Worm (Caenorhabditis elegans) whole organism, late embryonic: ENCODE results near the gene C12D12.1.

Experiments used
- C08G9.2 ChIP-seq: sonication (generic microtip); optimal IDR thresholded peaks from 2 replicates; lab custom pipeline; 2016; ENCODE audit warnings: mild to moderate bottlenecking, missing genetic modification characterization, moderate library complexity, missing compliant biosample characterization
- C38D4.7 ChIP-seq: fragments of 200-800 bp; sonication (Bioruptor generic); optimal IDR thresholded peaks from 2 replicates; lab custom pipeline; 2018; ENCODE audit warnings: mild to moderate bottlenecking, missing genetic modification characterization, moderate library complexity, missing compliant biosample characterization
- ahr-1 ChIP-seq: sonication (generic microtip); optimal IDR thresholded peaks from 2 replicates; lab custom pipeline; 2016; ENCODE audit warnings: missing genetic modification characterization, missing compliant biosample characterization
- ceh-14 ChIP-seq: sonication (generic microtip); optimal IDR thresholded peaks from 2 replicates; lab custom pipeline; 2016; ENCODE audit warnings: missing genotype, missing genetic modification characterization, missing compliant biosample characterization
- ceh-18 ChIP-seq: sonication (generic microtip); optimal IDR thresholded peaks from 2 replicates; lab custom pipeline; 2016; ENCODE audit warnings: missing genetic modification characterization, missing compliant biosample characterization
- ceh-30 ChIP-seq: fragments of 150-350 bp; optimal IDR thresholded peaks from 2 replicates; lab custom pipeline; 2014; ENCODE audit warnings: missing biosample characterization, missing genetic modification characterization
- ceh-31 ChIP-seq: sonication (generic microtip); optimal IDR thresholded peaks from 2 replicates; lab custom pipeline; 2016; ENCODE audit warnings: missing genetic modification characterization, missing compliant biosample characterization
- ceh-34 ChIP-seq: sonication (generic microtip); optimal IDR thresholded peaks from 2 replicates; lab custom pipeline; 2016; ENCODE audit warnings: mild to moderate bottlenecking, missing genetic modification characterization, missing compliant biosample characterization
- dve-1 ChIP-seq: sonication (generic microtip); optimal IDR thresholded peaks from 2 replicates; lab custom pipeline; 2017; ENCODE audit warnings: antibody characterized with exemption, mild to moderate bottlenecking, missing genetic modification characterization, missing compliant biosample characterization
- fax-1 ChIP-seq: sonication (generic microtip); optimal IDR thresholded peaks from 2 replicates; lab custom pipeline; 2016; ENCODE audit warnings: missing genotype, missing genetic modification characterization, missing compliant biosample characterization
- hlh-15 ChIP-seq: sonication (generic microtip); optimal IDR thresholded peaks from 2 replicates; lab custom pipeline; 2016; ENCODE audit warnings: missing genetic modification characterization, missing compliant biosample characterization
- hlh-30 ChIP-seq: sonication (generic microtip); optimal IDR thresholded peaks from 2 replicates; lab custom pipeline; 2017; ENCODE audit warnings: antibody characterized with exemption, missing genetic modification characterization, missing compliant biosample characterization; ENCODE audit not compliant: insufficient read depth
- hlh-6 ChIP-seq: sonication (generic microtip); optimal IDR thresholded peaks from 2 replicates; lab custom pipeline; 2016; ENCODE audit warnings: missing genotype, missing genetic modification characterization, missing compliant biosample characterization
- nhr-232 ChIP-seq: sonication (generic microtip); optimal IDR thresholded peaks from 2 replicates; lab custom pipeline; 2016; ENCODE audit warnings: missing genetic modification characterization, missing compliant biosample characterization
- pag-3 ChIP-seq: sonication (generic microtip); optimal IDR thresholded peaks from 2 replicates; lab custom pipeline; 2016; ENCODE audit warnings: missing compliant biosample characterization, missing genetic modification characterization, borderline replicate concordance
- pha-2 ChIP-seq: sonication (generic microtip); optimal IDR thresholded peaks from 2 replicates; lab custom pipeline; 2017; ENCODE audit warnings: mild to moderate bottlenecking, missing genetic modification characterization, missing compliant biosample characterization
- pqm-1 ChIP-seq: sonication (generic microtip); optimal IDR thresholded peaks from 2 replicates; lab custom pipeline; 2016; ENCODE audit warnings: missing genetic modification characterization, missing compliant biosample characterization
- ref-2 ChIP-seq: sonication (generic microtip); optimal IDR thresholded peaks from 2 replicates; lab custom pipeline; 2016; ENCODE audit warnings: missing genetic modification characterization, missing compliant biosample characterization
- rnt-1 ChIP-seq: sonication (generic microtip); optimal IDR thresholded peaks from 2 replicates; lab custom pipeline; 2016; ENCODE audit warnings: missing genetic modification characterization, missing compliant biosample characterization
- sdc-2 ChIP-seq: sonication (generic microtip); optimal IDR thresholded peaks from 2 replicates; lab custom pipeline; 2016; ENCODE audit warnings: missing genotype, missing genetic modification characterization, missing compliant biosample characterization
- syd-9 ChIP-seq: sonication (generic microtip); optimal IDR thresholded peaks from 2 replicates; lab custom pipeline; 2016; ENCODE audit warnings: mild to moderate bottlenecking, missing genetic modification characterization, moderate library complexity, missing compliant biosample characterization
- tbx-2 ChIP-seq: sonication (generic microtip); optimal IDR thresholded peaks from 2 replicates; lab custom pipeline; 2016; ENCODE audit warnings: missing genetic modification characterization, missing compliant biosample characterization
- ttx-3 ChIP-seq: sonication (generic microtip); optimal IDR thresholded peaks from 2 replicates; lab custom pipeline; 2016; ENCODE audit warnings: missing genetic modification reagents, missing genetic modification characterization, missing compliant biosample characterization
- unc-3 ChIP-seq, 2 experiments: fragments of 200-800 bp in 1 of 2; sonication (Bioruptor generic) in 1 of 2; sonication (generic microtip) in 1 of 2; conservative IDR thresholded peaks in 1 of 2; optimal IDR thresholded peaks in 1 of 2; 2 replicates each; pipeline versions ENCODE4 v1.3.6 to Lab custom; 2016 to 2022; ENCODE audit warnings: missing compliant biosample characterization in 2 of 2, missing genetic modification characterization in 2 of 2, missing genetic modification reagents in 1 of 2
- unc-42 ChIP-seq: sonication (generic microtip); optimal IDR thresholded peaks from 2 replicates; lab custom pipeline; 2016; ENCODE audit warnings: missing genotype, missing genetic modification characterization, missing compliant biosample characterization
- unc-55 ChIP-seq: sonication (generic microtip); optimal IDR thresholded peaks from 2 replicates; lab custom pipeline; 2017; ENCODE audit warnings: missing biosample characterization, missing genetic modification reagents, missing genetic modification characterization
- unc-86 ChIP-seq: sonication (generic microtip); optimal IDR thresholded peaks from 2 replicates; lab custom pipeline; 2016; ENCODE audit warnings: missing genetic modification characterization, missing compliant biosample characterization
- ztf-16 ChIP-seq: sonication (generic microtip); optimal IDR thresholded peaks from 2 replicates; lab custom pipeline; 2017; ENCODE audit warnings: missing genetic modification characterization, missing compliant biosample characterization

C12D12.1 gene

DNA sequence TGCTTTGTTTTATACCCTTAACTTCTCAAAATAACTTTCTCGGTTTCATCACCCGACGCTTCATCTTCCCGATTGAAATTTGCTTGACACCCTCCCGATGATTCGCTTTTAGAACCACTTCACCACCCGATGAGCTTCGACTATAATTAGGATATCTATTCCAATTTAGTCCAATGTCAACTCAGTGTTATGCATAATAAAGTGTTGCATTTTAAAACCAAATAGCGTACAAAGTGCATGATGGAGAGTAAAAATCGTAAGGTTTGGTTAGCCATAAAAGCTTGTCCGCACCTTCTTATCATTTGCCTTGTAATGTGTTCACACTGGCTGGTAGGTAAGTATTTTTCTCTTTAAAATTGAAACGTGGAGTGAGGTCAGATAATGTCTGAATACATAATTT lies at the start of gene C12D12.1:
Gene C12D12.1, plus strand, starts transcription at position 301 of the 400 bp plus-strand sequence.
- no peak for TF ChIP-seq ceh-34 (tag; lab: Kevin White, UChicago)
- TF ChIP-seq ceh-30, result no peak
- no peak for TF ChIP-seq sdc-2
- no peak for TF ChIP-seq pha-2 (tag; lab: Kevin White, UChicago)
- TF ChIP-seq pqm-1 (tag; lab: Kevin White, UChicago), result no peak
- no peak for TF ChIP-seq unc-55 (GFP tag; lab: Kevin White, UChicago)
- no peak for TF ChIP-seq dve-1 (tag; lab: Kevin White, UChicago)
- no peak for TF ChIP-seq hlh-15 (tag; lab: Kevin White, UChicago)
- no peak for TF ChIP-seq ttx-3 (tag; lab: Kevin White, UChicago)
- TF ChIP-seq hlh-30, result no peak
- TF ChIP-seq nhr-232 (tag; lab: Kevin White, UChicago), result no peak
- no peak for TF ChIP-seq hlh-6

DNA sequence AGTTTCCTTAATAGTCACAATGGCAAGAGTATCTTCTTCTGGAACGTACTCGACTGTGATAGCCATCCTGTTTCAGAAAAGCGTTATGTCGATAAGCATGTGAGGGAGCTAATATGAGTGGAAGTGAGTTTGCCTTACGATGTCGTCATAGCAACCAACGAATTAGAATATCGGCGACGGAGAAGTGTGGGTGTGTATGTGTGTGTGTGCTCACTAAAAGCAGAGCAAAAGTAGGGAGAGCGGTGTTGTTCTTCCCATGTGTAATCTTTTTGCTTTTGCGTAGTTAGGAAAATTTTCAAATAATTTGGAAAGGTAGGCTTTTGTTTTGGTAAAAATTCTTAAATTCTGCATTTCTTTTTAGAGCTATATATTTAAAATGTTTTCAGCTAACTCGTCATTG lies 47.9 kb upstream of the C12D12.1 start, which contains the start of gene ZK813.5:
Gene ZK813.5, minus strand, starts transcription at position 101 of the 400 bp plus-strand sequence.
- no peak for TF ChIP-seq C08G9.2

DNA sequence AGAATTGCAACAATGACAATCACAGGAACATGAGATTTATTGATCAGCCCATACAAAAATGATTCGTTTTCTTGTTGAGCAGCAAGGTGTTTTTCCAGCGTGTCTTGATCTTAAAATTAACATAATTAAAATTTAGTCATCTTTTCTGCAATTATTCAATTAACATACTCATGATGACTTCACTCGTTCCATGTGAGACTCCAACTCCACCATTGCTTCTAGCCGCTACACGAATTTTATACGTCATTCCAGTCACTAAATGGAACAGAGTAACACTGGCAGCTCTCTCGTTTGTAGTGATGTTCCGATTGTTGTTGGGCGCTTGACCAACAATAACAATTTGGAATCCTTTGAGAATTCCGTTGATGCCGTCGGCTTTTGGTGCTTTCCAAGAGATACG lies 45.2 kb upstream of the C12D12.1 start:
- no peak for TF ChIP-seq ceh-14

DNA sequence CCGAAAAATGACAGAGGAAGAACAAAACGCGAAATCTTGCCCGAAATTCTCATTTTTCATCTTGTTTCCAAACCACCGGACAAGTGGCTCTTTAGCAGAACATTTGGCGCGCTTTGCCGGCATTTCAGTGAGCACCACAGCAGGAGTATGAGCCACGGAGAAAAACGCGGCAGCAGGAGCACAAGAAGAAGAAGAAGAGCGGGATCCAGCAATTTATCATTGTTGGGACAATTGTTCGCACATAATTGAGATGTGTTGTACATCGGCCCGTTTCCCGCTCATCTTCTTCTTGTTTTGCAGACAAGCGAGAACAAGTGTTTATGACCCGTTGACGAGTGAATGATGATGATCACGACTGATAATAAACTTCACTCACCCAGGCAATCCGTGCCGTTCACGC lies 43.5 kb upstream of the C12D12.1 start:
- TF ChIP-seq unc-55 (GFP tag; lab: Kevin White, UChicago), result peak; percentile 88
- TF ChIP-seq rnt-1, result peak; percentile 74
- peak; percentile 40 for TF ChIP-seq ceh-18 (tag; lab: Kevin White, UChicago)
- TF ChIP-seq pag-3 (tag; lab: Kevin White, UChicago), result no peak
- peak; percentile 27 for TF ChIP-seq tbx-2 (tag; lab: Kevin White, UChicago)

DNA sequence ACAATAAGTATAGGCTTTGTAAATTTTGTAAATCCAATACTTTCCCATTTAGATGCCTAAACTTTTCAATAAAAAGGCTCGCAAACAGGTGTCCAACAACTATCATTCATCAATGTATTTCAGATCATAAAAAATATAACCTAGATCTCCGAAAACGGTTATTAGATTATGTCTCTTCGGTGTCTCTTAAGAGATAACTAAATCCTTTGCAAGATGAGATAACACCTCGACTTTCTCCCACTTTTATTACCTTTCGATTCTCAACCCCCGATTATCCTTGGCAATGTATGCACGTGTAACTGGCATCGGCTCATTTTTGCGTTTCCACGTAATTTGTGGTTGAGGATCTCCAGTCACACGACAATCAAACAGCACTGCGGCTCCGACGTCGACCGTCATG lies 37.0 kb upstream of the C12D12.1 start:
- TF ChIP-seq unc-3 (GFP tag; conservative IDR thresholded peaks at IDR 0.05; lab: Robert Waterston, UW) (no peak), unc-3 (tag; optimal IDR thresholded peaks at IDR 0.05; lab: Kevin White, UChicago) (no peak), ceh-31 (no peak), tbx-2 (tag; lab: Kevin White, UChicago) (no peak), hlh-30 (no peak), syd-9 (tag; lab: Kevin White, UChicago) (no peak), dve-1 (tag; lab: Kevin White, UChicago) (no peak)
- TF ChIP-seq, all 69 proteins: peak for 0

DNA sequence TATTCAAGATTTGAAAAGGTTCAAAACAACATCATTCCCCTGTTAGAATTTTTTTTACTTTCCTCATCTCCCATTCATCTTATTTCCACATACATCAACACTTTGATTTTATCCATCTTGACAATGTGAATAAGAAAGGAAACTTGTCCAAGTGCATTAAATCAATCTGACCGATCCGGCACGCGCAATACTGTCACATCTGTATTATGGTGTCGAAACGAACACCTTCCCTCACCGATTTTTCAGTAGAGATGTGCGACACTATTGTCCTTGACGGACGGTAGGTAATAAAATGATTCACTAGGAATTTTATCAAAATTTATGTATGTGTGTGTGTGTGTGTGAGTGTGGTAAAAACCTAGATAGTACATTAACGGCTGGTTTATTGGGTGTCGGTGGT lies 35.2 kb upstream of the C12D12.1 start:
- TF ChIP-seq C38D4.7, result no peak
- TF ChIP-seq ztf-16 (tag; lab: Kevin White, UChicago), result no peak
- no peak for TF ChIP-seq ahr-1 (tag; lab: Kevin White, UChicago)
- no peak for TF ChIP-seq ceh-31

DNA sequence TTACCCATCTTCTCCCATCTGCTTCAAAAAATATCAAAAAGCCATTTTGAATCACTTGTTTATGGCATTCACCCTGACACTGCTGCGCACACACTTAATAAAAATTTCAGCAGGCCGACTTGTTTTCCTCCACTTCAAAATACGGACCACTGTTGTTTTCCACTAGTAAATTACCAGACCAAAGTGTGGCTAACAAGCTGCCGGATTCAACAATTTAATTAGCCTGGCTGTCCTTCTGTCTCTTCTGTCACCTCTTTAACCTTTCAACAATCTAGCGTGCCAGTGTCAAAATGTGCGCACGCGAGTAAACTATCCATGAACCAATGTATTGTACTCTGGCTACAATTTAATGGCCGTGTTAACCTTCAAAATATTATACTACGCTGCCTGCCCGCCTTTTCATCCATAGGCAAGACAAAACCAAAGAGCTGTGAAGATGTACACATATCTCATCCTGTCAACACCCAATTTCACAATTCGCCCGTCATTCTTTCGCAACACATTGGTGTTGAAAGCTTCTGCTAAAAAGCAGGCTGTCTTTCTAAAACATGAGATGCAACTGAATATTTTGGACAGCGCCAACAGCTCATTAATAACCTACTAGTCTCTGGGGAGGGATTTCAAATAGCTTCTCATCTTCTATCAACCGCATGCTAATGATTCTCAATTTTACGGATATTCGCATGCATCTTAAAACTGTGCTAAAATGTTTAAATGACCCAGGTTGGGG lies 34.6 kb upstream of the C12D12.1 start:
- TF ChIP-seq unc-55 (GFP tag; lab: Kevin White, UChicago) (peak; percentile 56), tbx-2 (tag; lab: Kevin White, UChicago) (peak; percentile 29), ceh-31 (peak; percentile 31), unc-42 (tag; lab: Kevin White, UChicago) (peak; percentile 61), ref-2 (tag; lab: Kevin White, UChicago) (peak; percentile 3), fax-1 (no peak), unc-86 (tag; lab: Kevin White, UChicago) (no peak)
